Fruit fly (Drosophila melanogaster) whole organism, embryonic: ENCODE data around the gene CG14273.

ENCODE experiments used
- B-H2 ChIP-seq: fragments of 200-800 bp; sonication (Bioruptor generic); optimal IDR thresholded peaks from 2 replicates; lab custom pipeline; 2018; ENCODE audit warnings: missing biosample characterization, mild to moderate bottlenecking, missing genetic modification characterization
- BEAF-32 ChIP-seq: fragments of 200-800 bp; sonication (Bioruptor generic); optimal IDR thresholded peaks from 3 replicates; lab custom pipeline; 2017; ENCODE audit warnings: missing biosample characterization, missing genetic modification characterization, mild to moderate bottlenecking, moderate library complexity, missing genetic modification reagents
- BtbVII ChIP-seq: fragments of 200-800 bp; sonication (Bioruptor generic); optimal IDR thresholded peaks from 3 replicates; lab custom pipeline; 2017; ENCODE audit warnings: missing biosample characterization, mild to moderate bottlenecking, missing genetic modification characterization
- C15 ChIP-seq: fragments of 200-800 bp; sonication (Bioruptor generic); IDR thresholded peaks from 3 replicates; pipeline ENCODE4 v1.3.6; 2022; ENCODE audit warnings: missing biosample characterization, missing genetic modification characterization
- CG10462 ChIP-seq: fragments of 200-800 bp; sonication (Bioruptor generic); optimal IDR thresholded peaks from 2 replicates; lab custom pipeline; 2016; ENCODE audit warnings: missing biosample characterization, missing genetic modification characterization
- CG11093 ChIP-seq: fragments of 200-800 bp; sonication (Bioruptor generic); IDR thresholded peaks from 3 replicates; pipeline ENCODE4 v1.3.6; 2022; ENCODE audit warnings: missing biosample characterization, missing genetic modification characterization
- CG13287 ChIP-seq: fragments of 200-800 bp; sonication (Bioruptor generic); IDR thresholded peaks from 2 replicates; pipeline ENCODE4 v1.3.6; 2022; ENCODE audit warnings: missing biosample characterization, missing genetic modification characterization; ENCODE audit not compliant: partially characterized antibody
- CG1647 ChIP-seq: fragments of 200-800 bp; sonication (Bioruptor generic); optimal IDR thresholded peaks from 3 replicates; lab custom pipeline; 2016; ENCODE audit warnings: missing biosample characterization, missing genetic modification characterization
- CG17361 ChIP-seq: fragments of 200-800 bp; sonication (Bioruptor generic); IDR thresholded peaks from 3 replicates; pipeline ENCODE4 v1.3.6; 2022; ENCODE audit warnings: missing biosample characterization, missing genetic modification characterization
- CG18476 ChIP-seq: fragments of 200-800 bp; sonication (Bioruptor generic); optimal IDR thresholded peaks from 2 replicates; lab custom pipeline; 2016; ENCODE audit warnings: missing biosample characterization, mild to moderate bottlenecking, missing genetic modification characterization
- CG18619 ChIP-seq: fragments of 200-800 bp; sonication (Bioruptor generic); optimal IDR thresholded peaks from 3 replicates; lab custom pipeline; 2017; ENCODE audit warnings: missing biosample characterization, mild to moderate bottlenecking, missing genetic modification characterization
- CG3065 ChIP-seq: fragments of 200-800 bp; sonication (Bioruptor generic); optimal IDR thresholded peaks from 2 replicates; lab custom pipeline; 2016; ENCODE audit warnings: missing biosample characterization, missing genetic modification characterization
- CG32767 ChIP-seq: fragments of 200-800 bp; sonication (Bioruptor generic); IDR thresholded peaks from 2 replicates; pipeline ENCODE4 v1.3.6; 2022; ENCODE audit warnings: missing biosample characterization, missing genetic modification characterization
- CG34224 ChIP-seq: fragments of 200-800 bp; sonication (Bioruptor generic); IDR thresholded peaks from 3 replicates; pipeline ENCODE4 v1.3.6; 2022; ENCODE audit warnings: missing biosample characterization, missing genetic modification characterization; ENCODE audit not compliant: partially characterized antibody
- CG7271 ChIP-seq: fragments of 200-800 bp; sonication (Bioruptor generic); optimal IDR thresholded peaks from 2 replicates; lab custom pipeline; 2018; ENCODE audit warnings: missing biosample characterization, mild to moderate bottlenecking, missing genetic modification characterization, moderate library complexity
- CG8290 ChIP-seq, 3 experiments: fragments of 200-800 bp; sonication (Bioruptor generic); optimal IDR thresholded peaks; 2 replicates each; lab custom pipeline; 2016 to 2019; ENCODE audit warnings: missing biosample characterization in 3 of 3, missing genetic modification characterization in 3 of 3, mild to moderate bottlenecking in 2 of 3, moderate library complexity in 1 of 3
- Dek ChIP-seq: fragments of 200-800 bp; sonication (Bioruptor generic); optimal IDR thresholded peaks from 3 replicates; lab custom pipeline; 2019; ENCODE audit warnings: missing biosample characterization, mild to moderate bottlenecking, missing genetic modification characterization, moderate library complexity
- HHEX ChIP-seq: fragments of 200-800 bp; sonication (Bioruptor generic); optimal IDR thresholded peaks from 3 replicates; lab custom pipeline; 2017; ENCODE audit warnings: missing biosample characterization, mild to moderate bottlenecking, missing genetic modification characterization, missing genetic modification reagents
- HLH3B ChIP-seq: fragments of 200-800 bp; sonication (Bioruptor generic); IDR thresholded peaks from 2 replicates; pipeline ENCODE4 v1.3.6; 2022; ENCODE audit warnings: missing biosample characterization, missing genetic modification characterization
- Hand ChIP-seq: fragments of 200-800 bp; sonication (Bioruptor generic); optimal IDR thresholded peaks from 2 replicates; lab custom pipeline; 2017; ENCODE audit warnings: mild to moderate bottlenecking, missing biosample characterization, missing genetic modification reagents, missing genetic modification characterization
- Hey ChIP-seq: fragments of 200-800 bp; sonication (Bioruptor generic); optimal IDR thresholded peaks from 3 replicates; lab custom pipeline; 2018; ENCODE audit warnings: missing biosample characterization, mild to moderate bottlenecking, missing genetic modification characterization
- Scr ChIP-seq: fragments of 200-800 bp; sonication (Bioruptor generic); IDR thresholded peaks from 2 replicates; pipeline ENCODE4 v1.3.6; 2022; ENCODE audit warnings: missing biosample characterization, missing genetic modification characterization; ENCODE audit not compliant: partially characterized antibody
- Sin3A ChIP-seq: fragments of >200 bp; optimal IDR thresholded peaks from 2 replicates; lab custom pipeline; 2018
- Sox102F ChIP-seq: fragments of 200-800 bp; sonication (Bioruptor generic); optimal IDR thresholded peaks from 2 replicates; lab custom pipeline; 2018; ENCODE audit warnings: missing biosample characterization, mild to moderate bottlenecking, missing genetic modification characterization, moderate library complexity
- YL-1 ChIP-seq: fragments of 200-800 bp; sonication (Bioruptor generic); optimal IDR thresholded peaks from 3 replicates; lab custom pipeline; 2017; ENCODE audit warnings: missing biosample characterization, mild to moderate bottlenecking, missing genetic modification characterization
- ase ChIP-seq: fragments of 200-800 bp; sonication (Bioruptor generic); IDR thresholded peaks from 3 replicates; pipeline ENCODE4 v1.3.6; 2022; ENCODE audit warnings: missing biosample characterization, missing genetic modification characterization
- bcd ChIP-seq: fragments of 200-800 bp; sonication (Bioruptor generic); optimal IDR thresholded peaks from 2 replicates; lab custom pipeline; 2017; ENCODE audit warnings: missing biosample characterization, mild to moderate bottlenecking, missing genetic modification characterization
- bigmax ChIP-seq: fragments of 200-800 bp; sonication (Bioruptor generic); optimal IDR thresholded peaks from 2 replicates; lab custom pipeline; 2018; ENCODE audit warnings: missing biosample characterization, mild to moderate bottlenecking, missing genetic modification characterization
- btn ChIP-seq: fragments of 200-800 bp; sonication (Bioruptor generic); optimal IDR thresholded peaks from 2 replicates; lab custom pipeline; 2016; ENCODE audit warnings: missing biosample characterization, missing genetic modification characterization
- chif ChIP-seq, 2 experiments: fragments of 200-800 bp; sonication (Bioruptor generic); optimal IDR thresholded peaks; 3 replicates each; lab custom pipeline; 2016; ENCODE audit warnings: missing biosample characterization in 2 of 2, missing genetic modification characterization in 2 of 2
- croc ChIP-seq: fragments of 200-800 bp; sonication (Bioruptor generic); conservative IDR thresholded peaks from 3 replicates; pipeline ENCODE4 v1.3.6; 2022; ENCODE audit warnings: missing biosample characterization, missing genetic modification characterization
- danr ChIP-seq: fragments of 200-800 bp; sonication (Bioruptor generic); IDR thresholded peaks from 2 replicates; pipeline ENCODE4 v1.3.6; 2022; ENCODE audit warnings: missing biosample characterization, missing genetic modification characterization
- exex ChIP-seq: fragments of 200-800 bp; sonication (Bioruptor generic); optimal IDR thresholded peaks from 4 replicates; lab custom pipeline; 2018; ENCODE audit warnings: missing biosample characterization, mild to moderate bottlenecking, missing genetic modification characterization, moderate library complexity
- fd96Cb ChIP-seq: fragments of 200-800 bp; sonication (Bioruptor generic); optimal IDR thresholded peaks from 2 replicates; lab custom pipeline; 2018; ENCODE audit warnings: missing biosample characterization, mild to moderate bottlenecking, missing genetic modification characterization, moderate library complexity
- gcm ChIP-seq: fragments of 200-800 bp; sonication (Bioruptor generic); optimal IDR thresholded peaks from 2 replicates; lab custom pipeline; 2019; ENCODE audit warnings: missing biosample characterization, mild to moderate bottlenecking, missing genetic modification characterization, moderate library complexity
- grau ChIP-seq: fragments of 200-800 bp; optimal IDR thresholded peaks from 3 replicates; lab custom pipeline; 2019; ENCODE audit warnings: missing biosample characterization, mild to moderate bottlenecking, missing genetic modification characterization, moderate library complexity
- gsb ChIP-seq: fragments of 200-800 bp; sonication (Bioruptor generic); IDR thresholded peaks from 2 replicates; pipeline ENCODE4 v1.3.6; 2022; ENCODE audit warnings: missing biosample characterization, missing genetic modification characterization
- inv ChIP-seq: fragments of 200-800 bp; sonication (Bioruptor generic); IDR thresholded peaks from 2 replicates; pipeline ENCODE4 v1.3.6; 2022; ENCODE audit warnings: missing biosample characterization, missing genetic modification characterization; ENCODE audit not compliant: partially characterized antibody
- lbe ChIP-seq: fragments of 200-800 bp; sonication (Bioruptor generic); optimal IDR thresholded peaks from 2 replicates; lab custom pipeline; 2016; ENCODE audit warnings: missing biosample characterization, mild to moderate bottlenecking, missing genetic modification characterization
- nom ChIP-seq: fragments of 200-800 bp; sonication (Bioruptor generic); optimal IDR thresholded peaks from 2 replicates; lab custom pipeline; 2017; ENCODE audit warnings: missing biosample characterization, missing genetic modification characterization, mild to moderate bottlenecking, moderate library complexity, missing genetic modification reagents
- org-1 ChIP-seq: fragments of 200-800 bp; sonication (Bioruptor generic); optimal IDR thresholded peaks from 2 replicates; lab custom pipeline; 2017; ENCODE audit warnings: missing biosample characterization, missing genetic modification characterization
- otp ChIP-seq: fragments of 200-800 bp; sonication (Bioruptor generic); IDR thresholded peaks from 3 replicates; pipeline ENCODE4, ENCODE4 v1.3.6; 2022; ENCODE audit warnings: missing biosample characterization, missing genetic modification characterization
- phol ChIP-seq: fragments of 200-800 bp; sonication (Bioruptor generic); optimal IDR thresholded peaks from 3 replicates; lab custom pipeline; 2018; ENCODE audit warnings: missing biosample characterization, mild to moderate bottlenecking, missing genetic modification characterization, moderate library complexity
- pnt ChIP-seq: fragments of 200-800 bp; sonication (Bioruptor generic); optimal IDR thresholded peaks from 3 replicates; lab custom pipeline; 2016; ENCODE audit warnings: missing biosample characterization, missing genetic modification characterization
- repo ChIP-seq: fragments of 200-800 bp; sonication (Bioruptor generic); optimal IDR thresholded peaks from 2 replicates; lab custom pipeline; 2016; ENCODE audit warnings: missing biosample characterization, missing genetic modification characterization
- slou ChIP-seq: fragments of 200-800 bp; sonication (Bioruptor generic); optimal IDR thresholded peaks from 3 replicates; lab custom pipeline; 2016; ENCODE audit warnings: missing biosample characterization, missing genetic modification characterization
- toy ChIP-seq: fragments of 200-800 bp; sonication (Bioruptor generic); IDR thresholded peaks from 2 replicates; pipeline ENCODE4 v1.3.6; 2022; ENCODE audit warnings: missing biosample characterization, missing genetic modification characterization
- unc-4 ChIP-seq: fragments of 200-800 bp; sonication (Bioruptor generic); IDR thresholded peaks from 2 replicates; pipeline ENCODE4 v1.3.6; 2022; ENCODE audit warnings: missing biosample characterization, missing genetic modification characterization; ENCODE audit not compliant: partially characterized antibody

CG14273 gene

DNA sequence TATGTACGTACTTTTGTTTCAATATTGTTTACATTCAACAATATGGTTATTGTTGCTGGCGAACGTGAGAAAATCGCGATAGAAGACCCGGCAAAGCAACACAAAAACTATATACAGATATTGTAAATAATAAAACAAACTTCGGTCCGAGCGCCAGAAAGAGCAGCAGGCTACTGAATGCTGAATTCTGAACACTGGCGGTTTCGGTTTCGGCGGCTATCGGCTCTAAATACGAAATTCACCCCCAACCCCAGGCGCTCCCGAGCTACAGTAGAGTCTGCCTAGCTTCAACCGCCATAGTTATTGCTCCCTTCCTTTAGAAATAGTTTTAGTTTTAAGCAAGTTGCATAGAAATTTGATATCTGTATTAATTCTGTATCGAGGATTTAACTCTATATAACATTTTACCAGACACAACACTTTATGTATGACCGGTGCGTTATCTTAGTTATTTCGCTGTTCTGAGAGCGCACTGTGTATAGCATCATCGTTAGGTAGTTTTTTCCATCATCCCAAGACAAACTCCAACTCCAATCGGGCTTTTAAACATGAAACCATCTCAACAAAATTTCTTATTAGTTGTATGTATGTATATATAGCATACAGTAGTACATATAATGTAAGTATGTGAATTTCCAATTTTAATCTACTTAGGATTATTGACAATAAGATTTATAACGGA is 19.9 kb downstream of the CG14273 start, which contains the start of gene CG7627 (continued):
- TF ChIP-seq croc (GFP tag; lab: Robert Waterston, UW) (peak; percentile 69), org-1 (GFP tag; lab: Kevin White, UChicago) (peak; percentile 59), HLH3B (GFP tag; lab: Robert Waterston, UW) (peak; percentile 81), CG18619 (GFP tag; lab: Kevin White, UChicago) (peak; percentile 71), CG10462 (GFP tag; lab: Kevin White, UChicago) (peak; percentile 45), phol (tag; lab: Kevin White, UChicago) (peak; percentile 70), CG13287 (GFP tag; lab: Robert Waterston, UW) (peak; percentile 27; the same call in 1 of the 2 replicates), repo (peak; percentile 73), fd96Cb (tag; lab: Kevin White, UChicago) (peak; percentile 68), CG8290 (GFP tag; optimal IDR thresholded peaks at IDR 0.05; lab: Kevin White, UChicago) (peak; percentile 22), CG8290 (tag; optimal IDR thresholded peaks at IDR 0.05; lab: Kevin White, UChicago) (peak in 1 of 2 experiments; percentile 71), BtbVII (GFP tag; lab: Kevin White, UChicago) (peak; percentile 82), exex (tag; lab: Kevin White, UChicago) (peak; percentile 77), btn (GFP tag; lab: Kevin White, UChicago) (peak; percentile 19), pnt (GFP tag; lab: Kevin White, UChicago) (peak; percentile 59), grau (tag; lab: Kevin White, UChicago) (peak; percentile 98), CG11093 (peak; percentile 63; the same call in 1 of the 3 replicates), CG18476 (GFP tag; lab: Kevin White, UChicago) (peak; percentile 64), bigmax (GFP tag; lab: Kevin White, UChicago) (no peak), lbe (GFP tag; lab: Kevin White, UChicago) (peak; percentile 65), Hand (peak; percentile 62), BEAF-32 (GFP tag; lab: Kevin White, UChicago) (no peak), CG32767 (GFP tag; lab: Robert Waterston, UW) (peak; percentile 64; the same call in 1 of the 2 replicates), Sox102F (GFP tag; lab: Kevin White, UChicago) (peak; percentile 56), nom (GFP tag; lab: Kevin White, UChicago) (peak; percentile 48), chif (GFP tag; optimal IDR thresholded peaks at IDR 0.05; lab: Kevin White, UChicago) (peak; percentile 56 to 76), unc-4 (GFP tag; lab: Robert Waterston, UW) (no peak), Hey (tag; lab: Kevin White, UChicago) (no peak), CG17361 (peak; percentile 81), slou (peak; percentile 17), danr (GFP tag; lab: Robert Waterston, UW) (0 out of 2 replicates have a peak, but pooled peaks have one; percentile 40), gsb (GFP tag; lab: Robert Waterston, UW) (peak; percentile 43; the same call in 1 of the 2 replicates), Dek (peak; percentile 65), bcd (peak; percentile 72), gcm (peak; percentile 48), CG34224 (GFP tag; lab: Robert Waterston, UW) (no peak), C15 (GFP tag; lab: Robert Waterston, UW) (0 out of 3 replicates have a peak, but pooled peaks have one; percentile 52), inv (GFP tag; lab: Robert Waterston, UW) (no peak), HHEX (peak; percentile 80), otp (GFP tag; lab: Robert Waterston, UW) (0 out of 3 replicates have a peak, but pooled peaks have one; percentile 59), CG1647 (GFP tag; lab: Kevin White, UChicago) (peak; percentile 46), toy (GFP tag; lab: Robert Waterston, UW) (peak; percentile 54; the same call in 1 of the 2 replicates), CG3065 (GFP tag; lab: Kevin White, UChicago) (no peak), Sin3A (lab: Kevin White, UChicago) (no peak), ase (GFP tag; lab: Robert Waterston, UW) (peak; percentile 64; the same call in 2 of the 3 replicates), Scr (GFP tag; lab: Robert Waterston, UW) (0 out of 2 replicates have a peak, but pooled peaks have one; percentile 26), B-H2 (GFP tag; lab: Kevin White, UChicago) (peak; percentile 70), CG7271 (tag; lab: Kevin White, UChicago) (no peak), YL-1 (GFP tag; lab: Kevin White, UChicago) (no peak)
